Worm (Caenorhabditis elegans) whole organism, L1 larva: ENCODE results near the gene nhr-153.

Experiments used
- ama-1 ChIP-seq: fragments of 150-350 bp; optimal IDR thresholded peaks from 2 replicates; lab custom pipeline; 2014
- zag-1 ChIP-seq: fragments of 150-350 bp; optimal IDR thresholded peaks from 2 replicates; lab custom pipeline; 2014; ENCODE audit warnings: missing biosample characterization, missing genetic modification characterization

ce11 chrV:12140625-12141024 lies 36.6 kb downstream of the nhr-153 start, which contains the start of gene C27A7.3:
- TF ChIP-seq zag-1: no peak
- TF ChIP-seq ama-1: no peak
